Worm (Caenorhabditis elegans) whole organism, mixed stage, embryonic: Measurements from ENCODE around the gene K09G1.2.

Experiments
- M03D4.4 ChIP-seq: sonication (generic microtip); optimal IDR thresholded peaks from 2 replicates; lab custom pipeline; 2017; ENCODE audit warnings: mild to moderate bottlenecking, missing genetic modification characterization, missing compliant biosample characterization
- bed-3 ChIP-seq: fragments of 200-800 bp; sonication (Bioruptor generic); optimal IDR thresholded peaks from 3 replicates; lab custom pipeline; 2018; ENCODE audit warnings: mild to moderate bottlenecking, missing genetic modification characterization, moderate library complexity, missing compliant biosample characterization
- blmp-1 ChIP-seq: fragments of 150-350 bp; optimal IDR thresholded peaks from 2 replicates; lab custom pipeline; 2014; ENCODE audit warnings: missing biosample characterization, missing genetic modification characterization
- ceh-39 ChIP-seq: fragments of 150-350 bp; optimal IDR thresholded peaks from 2 replicates; lab custom pipeline; 2014; ENCODE audit warnings: missing biosample characterization, missing genetic modification characterization
- ceh-43 ChIP-seq: fragments of 200-800 bp; sonication (Bioruptor generic); optimal IDR thresholded peaks from 2 replicates; lab custom pipeline; 2018; ENCODE audit warnings: mild to moderate bottlenecking, missing genetic modification characterization, moderate library complexity, missing compliant biosample characterization
- ceh-83 ChIP-seq: fragments of 200-800 bp; sonication (Bioruptor generic); optimal IDR thresholded peaks from 2 replicates; lab custom pipeline; 2018; ENCODE audit warnings: mild to moderate bottlenecking, missing genetic modification characterization, missing compliant biosample characterization
- ces-1 ChIP-seq: fragments of 150-350 bp; optimal IDR thresholded peaks from 2 replicates; lab custom pipeline; 2014; ENCODE audit warnings: missing biosample characterization, missing genetic modification reagents, missing genetic modification characterization
- cnd-1 ChIP-seq: fragments of 200-800 bp; sonication (Bioruptor generic); optimal IDR thresholded peaks from 2 replicates; lab custom pipeline; 2018; ENCODE audit warnings: mild to moderate bottlenecking, missing genetic modification characterization, missing compliant biosample characterization
- drap-1 ChIP-seq: fragments of 200-800 bp; sonication (Bioruptor generic); optimal IDR thresholded peaks from 3 replicates; lab custom pipeline; 2018; ENCODE audit warnings: mild to moderate bottlenecking, missing genetic modification characterization, missing compliant biosample characterization
- elt-1 ChIP-seq: sonication (generic microtip); optimal IDR thresholded peaks from 2 replicates; lab custom pipeline; 2017; ENCODE audit warnings: missing genetic modification characterization, mild to moderate bottlenecking, missing compliant biosample characterization, antibody characterized with exemption, moderate library complexity, borderline replicate concordance; ENCODE audit not compliant: insufficient read depth
- elt-3 ChIP-seq: fragments of 150-350 bp; optimal IDR thresholded peaks from 2 replicates; lab custom pipeline; 2014; ENCODE audit warnings: missing biosample characterization, missing genetic modification characterization
- flh-1 ChIP-seq: fragments of 200-800 bp; sonication (Bioruptor generic); optimal IDR thresholded peaks from 2 replicates; lab custom pipeline; 2018; ENCODE audit warnings: mild to moderate bottlenecking, missing genetic modification characterization, moderate library complexity, missing compliant biosample characterization
- ham-2 ChIP-seq: fragments of 200-800 bp; sonication (Bioruptor generic); optimal IDR thresholded peaks from 2 replicates; lab custom pipeline; 2018; ENCODE audit warnings: mild to moderate bottlenecking, missing genetic modification characterization, missing compliant biosample characterization
- hlh-1 ChIP-seq: fragments of 150-350 bp; optimal IDR thresholded peaks from 2 replicates; lab custom pipeline; 2014; ENCODE audit warnings: missing biosample characterization, missing genetic modification reagents, missing genetic modification characterization
- lin-13 ChIP-seq: fragments of 150-350 bp; optimal IDR thresholded peaks from 2 replicates; lab custom pipeline; 2014; ENCODE audit warnings: missing biosample characterization, missing genetic modification characterization
- lin-32 ChIP-seq: fragments of 200-800 bp; sonication (Bioruptor generic); optimal IDR thresholded peaks from 2 replicates; lab custom pipeline; 2018; ENCODE audit warnings: mild to moderate bottlenecking, missing genetic modification characterization, missing compliant biosample characterization
- lsy-2 ChIP-seq: fragments of 150-350 bp; optimal IDR thresholded peaks from 2 replicates; lab custom pipeline; 2014; ENCODE audit warnings: missing biosample characterization, missing genetic modification characterization
- mab-5 ChIP-seq: fragments of 150-350 bp; optimal IDR thresholded peaks from 2 replicates; lab custom pipeline; 2014; ENCODE audit warnings: missing biosample characterization, missing genetic modification characterization
- mep-1 ChIP-seq: fragments of 150-350 bp; optimal IDR thresholded peaks from 2 replicates; lab custom pipeline; 2017; ENCODE audit warnings: missing biosample characterization, missing genetic modification reagents, missing genetic modification characterization, inconsistent platforms
- mls-2 ChIP-seq: sonication (generic microtip); optimal IDR thresholded peaks from 2 replicates; lab custom pipeline; 2016; ENCODE audit warnings: mild to moderate bottlenecking, missing genetic modification characterization, moderate library complexity, missing compliant biosample characterization
- nhr-12 ChIP-seq: fragments of 150-350 bp; optimal IDR thresholded peaks from 2 replicates; lab custom pipeline; 2014; ENCODE audit warnings: missing biosample characterization, missing genetic modification characterization
- nhr-2 ChIP-seq: fragments of 150-350 bp; optimal IDR thresholded peaks from 2 replicates; lab custom pipeline; 2014; ENCODE audit warnings: missing biosample characterization, missing genetic modification characterization
- nhr-237 ChIP-seq: fragments of 150-350 bp; optimal IDR thresholded peaks from 2 replicates; lab custom pipeline; 2014; ENCODE audit warnings: missing biosample characterization, missing genetic modification characterization
- nhr-28 ChIP-seq: fragments of 150-350 bp; optimal IDR thresholded peaks from 2 replicates; lab custom pipeline; 2014; ENCODE audit warnings: missing biosample characterization, missing genetic modification characterization
- nhr-76 ChIP-seq: sonication (generic microtip); optimal IDR thresholded peaks from 2 replicates; lab custom pipeline; 2017; ENCODE audit warnings: missing biosample characterization, missing genetic modification characterization
- pha-4 ChIP-seq: fragments of 150-350 bp; optimal IDR thresholded peaks from 2 replicates; lab custom pipeline; 2018; ENCODE audit warnings: missing biosample characterization, missing genetic modification reagents, missing genetic modification characterization
- sem-2 ChIP-seq: fragments of 200-800 bp; sonication (Bioruptor generic); optimal IDR thresholded peaks from 2 replicates; lab custom pipeline; 2018; ENCODE audit warnings: mild to moderate bottlenecking, missing genetic modification characterization, missing compliant biosample characterization
- snpc-4 ChIP-seq: fragments of 150-350 bp; optimal IDR thresholded peaks from 2 replicates; lab custom pipeline; 2014; ENCODE audit warnings: missing biosample characterization, missing genetic modification characterization
- sptf-1 ChIP-seq: sonication (generic microtip); optimal IDR thresholded peaks from 2 replicates; lab custom pipeline; 2017; ENCODE audit warnings: mild to moderate bottlenecking, missing genetic modification characterization, moderate library complexity, missing compliant biosample characterization
- tbx-8 ChIP-seq: fragments of 200-800 bp; sonication (Bioruptor generic); optimal IDR thresholded peaks from 2 replicates; lab custom pipeline; 2018; ENCODE audit warnings: mild to moderate bottlenecking, missing genetic modification characterization, moderate library complexity, missing compliant biosample characterization
- unc-120 ChIP-seq: sonication (generic microtip); optimal IDR thresholded peaks from 2 replicates; lab custom pipeline; 2017; ENCODE audit warnings: missing genetic modification characterization, missing compliant biosample characterization; ENCODE audit not compliant: poor library complexity, severe bottlenecking
- unc-39 ChIP-seq: fragments of 150-350 bp; optimal IDR thresholded peaks from 2 replicates; lab custom pipeline; 2014; ENCODE audit warnings: missing biosample characterization, missing genetic modification characterization
- unc-62 ChIP-seq: fragments of 150-350 bp; optimal IDR thresholded peaks from 2 replicates; lab custom pipeline; 2014; ENCODE audit warnings: missing biosample characterization, missing genetic modification reagents, missing genetic modification characterization
- zip-8 ChIP-seq: fragments of 150-350 bp; optimal IDR thresholded peaks from 2 replicates; lab custom pipeline; 2014; ENCODE audit warnings: missing biosample characterization, missing genetic modification characterization
- ztf-11 ChIP-seq: fragments of 150-350 bp; optimal IDR thresholded peaks from 2 replicates; lab custom pipeline; 2014; ENCODE audit warnings: missing biosample characterization, missing genetic modification characterization

K09G1.2 gene

DNA sequence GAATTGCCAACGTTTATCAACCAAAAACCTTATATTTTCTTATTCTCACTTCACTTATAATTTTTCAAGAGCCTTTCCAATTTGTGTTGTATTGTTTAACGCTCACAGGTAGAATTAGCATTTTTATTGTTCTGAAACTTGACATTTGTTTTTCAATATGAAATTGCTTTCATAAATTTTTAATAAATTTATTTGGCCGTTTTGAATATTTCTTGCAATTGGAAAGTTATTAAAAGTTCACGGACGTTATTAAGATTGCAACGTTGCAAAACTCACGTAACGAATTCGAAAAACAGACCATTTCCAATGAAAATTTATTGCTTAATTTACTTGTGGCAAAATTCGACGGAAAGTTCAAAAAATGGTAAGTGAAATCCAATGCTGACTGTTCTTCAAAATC lies at the start of gene K09G1.2:
TSS of gene K09G1.2 (plus strand) at position 301 of the 400 bp plus-strand sequence.
- TF ChIP-seq ceh-43 (GFP tag; lab: Kevin White, UChicago): no peak
- no peak for TF ChIP-seq nhr-237 (tag; lab: Kevin White, UChicago)
- TF ChIP-seq unc-62 (GFP tag; lab: Kevin White, UChicago): no peak
- TF ChIP-seq ztf-11 (tag; lab: Kevin White, UChicago): no peak
- no peak for TF ChIP-seq lsy-2 (tag; lab: Kevin White, UChicago)
- no peak for TF ChIP-seq drap-1 (GFP tag; lab: Kevin White, UChicago)
- no peak for TF ChIP-seq mls-2 (tag; lab: Kevin White, UChicago)
- no peak for TF ChIP-seq mep-1 (tag; lab: Kevin White, UChicago)

DNA sequence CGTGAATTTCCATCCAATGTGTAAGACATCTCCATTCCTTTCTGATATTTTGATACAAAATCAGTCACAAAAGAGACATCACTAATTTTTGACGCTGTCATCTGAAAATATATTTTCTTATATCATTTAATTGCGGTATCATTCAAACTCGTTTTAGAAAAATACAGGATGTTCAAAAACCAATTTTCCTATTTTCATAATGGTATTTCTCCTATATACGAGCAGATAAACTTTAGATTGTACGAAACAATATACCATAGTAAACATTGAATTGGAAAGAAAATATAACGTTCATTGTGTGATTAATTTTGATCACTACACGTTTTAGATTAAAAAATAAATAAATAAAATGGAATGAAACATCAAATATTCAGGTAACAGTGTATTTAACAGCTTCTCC lies 48.9 kb upstream of the K09G1.2 start, which contains the start of gene C50F4.16:
TSS of gene C50F4.16 (minus strand) at position 101 of the 400 bp plus-strand sequence.
- TF ChIP-seq tbx-8 (no peak), drap-1 (GFP tag; lab: Kevin White, UChicago) (no peak), nhr-28 (tag; lab: Kevin White, UChicago) (no peak), ceh-83 (GFP tag; lab: Kevin White, UChicago) (no peak), nhr-2 (tag; lab: Kevin White, UChicago) (no peak), bed-3 (GFP tag; lab: Kevin White, UChicago) (no peak), ces-1 (GFP tag; lab: Kevin White, UChicago) (no peak), ceh-43 (GFP tag; lab: Kevin White, UChicago) (no peak), nhr-12 (tag; lab: Kevin White, UChicago) (no peak), unc-120 (tag; lab: Kevin White, UChicago) (no peak), elt-3 (no peak), M03D4.4 (tag; lab: Kevin White, UChicago) (no peak), nhr-76 (tag; lab: Kevin White, UChicago) (no peak), snpc-4 (tag; lab: Kevin White, UChicago) (no peak), mep-1 (tag; lab: Kevin White, UChicago) (no peak), sptf-1 (tag; lab: Kevin White, UChicago) (no peak), ztf-11 (tag; lab: Kevin White, UChicago) (no peak), blmp-1 (tag; lab: Kevin White, UChicago) (no peak), ham-2 (GFP tag; lab: Kevin White, UChicago) (no peak), lin-13 (tag; lab: Kevin White, UChicago) (no peak)

DNA sequence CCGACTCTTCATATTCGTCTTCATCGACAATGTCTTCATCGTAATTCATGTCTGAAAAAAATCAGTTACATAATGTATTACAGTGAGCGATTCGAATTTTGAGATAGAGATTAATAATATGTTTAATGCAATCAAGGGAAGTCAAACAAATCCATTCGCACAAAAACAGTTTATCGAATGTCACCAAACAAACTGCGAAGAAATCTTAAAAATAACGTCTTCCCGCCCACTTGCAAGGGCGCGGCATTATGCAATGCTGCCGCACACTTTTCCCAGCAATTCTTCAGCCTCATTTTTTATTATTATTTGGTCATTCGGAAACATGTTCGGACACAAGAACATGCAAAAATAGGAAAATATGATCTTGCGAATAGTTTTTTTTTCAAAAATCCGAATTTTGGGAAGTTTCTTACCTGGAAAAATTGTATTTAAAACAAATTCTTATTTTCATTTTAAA lies 46.2 kb upstream of the K09G1.2 start, which contains the start of gene mdf-1:
TSS of gene mdf-1 (minus strand) at position 51 of the 457 bp plus-strand sequence.
- no peak for TF ChIP-seq unc-120 (tag; lab: Kevin White, UChicago)
- no peak for TF ChIP-seq tbx-8
- peak; percentile 54 for TF ChIP-seq M03D4.4 (tag; lab: Kevin White, UChicago)
- TF ChIP-seq ztf-11 (tag; lab: Kevin White, UChicago): no peak
- no peak for TF ChIP-seq nhr-12 (tag; lab: Kevin White, UChicago)
- TF ChIP-seq hlh-1 (tag; lab: Kevin White, UChicago): peak; percentile 44
- TF ChIP-seq flh-1: no peak
- TF ChIP-seq unc-39 (tag; lab: Kevin White, UChicago): no peak
- TF ChIP-seq ces-1 (GFP tag; lab: Kevin White, UChicago): peak; percentile 49
- TF ChIP-seq cnd-1 (tag; lab: Kevin White, UChicago): peak; percentile 12
- TF ChIP-seq ceh-39: peak; percentile 29
- TF ChIP-seq blmp-1 (tag; lab: Kevin White, UChicago): no peak
- peak; percentile 23 for TF ChIP-seq unc-62 (GFP tag; lab: Kevin White, UChicago)
- peak; percentile 71 for TF ChIP-seq nhr-237 (tag; lab: Kevin White, UChicago)
- peak; percentile 10 for TF ChIP-seq elt-1
- TF ChIP-seq lin-32 (GFP tag; lab: Kevin White, UChicago): no peak
- TF ChIP-seq mep-1 (tag; lab: Kevin White, UChicago): peak; percentile 83
- TF ChIP-seq ceh-83 (GFP tag; lab: Kevin White, UChicago): no peak
- TF ChIP-seq snpc-4 (tag; lab: Kevin White, UChicago): no peak
- TF ChIP-seq zip-8: no peak
- peak; percentile 61 for TF ChIP-seq lsy-2 (tag; lab: Kevin White, UChicago)
- TF ChIP-seq nhr-28 (tag; lab: Kevin White, UChicago): no peak
- TF ChIP-seq ceh-43 (GFP tag; lab: Kevin White, UChicago): peak; percentile 16
- no peak for TF ChIP-seq nhr-76 (tag; lab: Kevin White, UChicago)
- no peak for TF ChIP-seq elt-3
- TF ChIP-seq lin-13 (tag; lab: Kevin White, UChicago): peak; percentile 71
- no peak for TF ChIP-seq bed-3 (GFP tag; lab: Kevin White, UChicago)
- no peak for TF ChIP-seq nhr-2 (tag; lab: Kevin White, UChicago)
- no peak for TF ChIP-seq mab-5
- TF ChIP-seq pha-4 (tag; lab: Kevin White, UChicago): peak; percentile 57
- TF ChIP-seq sem-2: no peak
- TF ChIP-seq ham-2 (GFP tag; lab: Kevin White, UChicago): no peak
- peak; percentile 35 for TF ChIP-seq mls-2 (tag; lab: Kevin White, UChicago)
- TF ChIP-seq drap-1 (GFP tag; lab: Kevin White, UChicago): no peak
- TF ChIP-seq sptf-1 (tag; lab: Kevin White, UChicago): peak; percentile 70
